Worm (Caenorhabditis elegans): Measurements from ENCODE around the gene C23H3.2.

DNA sequence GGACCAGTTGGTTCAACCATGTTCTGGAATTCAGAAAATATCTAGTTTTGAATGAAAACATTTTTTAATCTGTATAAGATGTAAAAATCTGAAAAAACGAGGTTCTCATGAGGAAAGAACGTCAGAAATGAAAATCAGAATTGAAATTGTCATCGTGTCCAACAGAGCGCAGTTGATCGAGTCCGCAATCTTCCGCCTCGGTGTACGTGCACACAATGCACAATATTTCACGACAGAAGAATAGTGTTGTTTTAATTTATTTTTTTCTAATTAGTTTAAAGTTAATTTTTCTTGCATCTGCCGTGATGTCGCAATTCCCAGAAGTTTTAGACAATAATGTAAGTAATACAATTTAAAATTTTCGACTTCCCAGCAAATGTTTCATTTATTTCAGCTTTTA lies 17.5 kb upstream of the C23H3.2 start, which contains the start of gene nfyc-1:
- no peak for TF ChIP-seq ztf-23 (GFP tag; IDR thresholded peaks at IDR 0.05)
- TF ChIP-seq ref-1 (GFP tag; conservative IDR thresholded peaks at IDR 0.05): no peak
- no peak for TF ChIP-seq cog-1 (tag; optimal IDR thresholded peaks at IDR 0.05)
- no peak for TF ChIP-seq flt-1 (GFP tag; IDR thresholded peaks at IDR 0.05)
- TF ChIP-seq ztf-29 (GFP tag; IDR thresholded peaks at IDR 0.05): no peak
- TF ChIP-seq T22C8.4 (GFP tag; IDR thresholded peaks at IDR 0.05): no peak
- TF ChIP-seq klf-2 (GFP tag; conservative IDR thresholded peaks at IDR 0.05): no peak
- no peak for TF ChIP-seq tab-1 (GFP tag; IDR thresholded peaks at IDR 0.05)
- TF ChIP-seq med-1 (GFP tag; optimal IDR thresholded peaks at IDR 0.05; ENCODE audit: insufficient read depth): no peak
